Fruit fly (Drosophila melanogaster) whole organism, embryonic: ENCODE data around the gene CG43815.

Experiments used
- Abd-B ChIP-seq: fragments of 200-800 bp; sonication (Bioruptor generic); optimal IDR thresholded peaks from 2 replicates; lab custom pipeline; 2018; ENCODE audit warnings: missing biosample characterization, mild to moderate bottlenecking, missing genetic modification characterization, moderate library complexity
- Aef1 ChIP-seq: fragments of 200-800 bp; sonication (Bioruptor generic); IDR thresholded peaks from 3 replicates; pipeline ENCODE4 v1.3.6; 2022; ENCODE audit warnings: missing biosample characterization, missing genetic modification characterization
- CG10267 ChIP-seq: fragments of 200-800 bp; sonication (Bioruptor generic); optimal IDR thresholded peaks from 2 replicates; lab custom pipeline; 2018; ENCODE audit warnings: missing biosample characterization, mild to moderate bottlenecking, missing genetic modification characterization, moderate library complexity
- CG12071 ChIP-seq: fragments of 200-800 bp; sonication (Bioruptor generic); optimal IDR thresholded peaks from 3 replicates; lab custom pipeline; 2018; ENCODE audit warnings: missing biosample characterization, mild to moderate bottlenecking, missing genetic modification characterization
- CG12769 ChIP-seq: fragments of 200-800 bp; sonication (Bioruptor generic); optimal IDR thresholded peaks from 2 replicates; lab custom pipeline; 2019; ENCODE audit warnings: missing biosample characterization, mild to moderate bottlenecking, missing genetic modification characterization, moderate library complexity
- CG13123 ChIP-seq: fragments of 200-800 bp; sonication (Bioruptor generic); optimal IDR thresholded peaks from 2 replicates; lab custom pipeline; 2016; ENCODE audit warnings: missing biosample characterization, missing genetic modification characterization
- CG16863 ChIP-seq: fragments of 200-800 bp; sonication (Bioruptor generic); optimal IDR thresholded peaks from 3 replicates; lab custom pipeline; 2016; ENCODE audit warnings: missing biosample characterization, missing genetic modification characterization
- CG17361 ChIP-seq: fragments of 200-800 bp; sonication (Bioruptor generic); IDR thresholded peaks from 3 replicates; pipeline ENCODE4 v1.3.6; 2022; ENCODE audit warnings: missing biosample characterization, missing genetic modification characterization
- CG2116 ChIP-seq: fragments of 200-800 bp; sonication (Bioruptor generic); optimal IDR thresholded peaks from 3 replicates; lab custom pipeline; 2018; ENCODE audit warnings: missing biosample characterization, mild to moderate bottlenecking, missing genetic modification characterization
- CG2202 ChIP-seq: fragments of 200-800 bp; sonication (Bioruptor generic); optimal IDR thresholded peaks from 2 replicates; lab custom pipeline; 2018; ENCODE audit warnings: missing biosample characterization, mild to moderate bottlenecking, missing genetic modification characterization
- CG31224 ChIP-seq: fragments of 200-800 bp; sonication (Bioruptor generic); IDR thresholded peaks from 2 replicates; pipeline ENCODE4 v1.3.6; 2022; ENCODE audit warnings: missing biosample characterization, missing genetic modification characterization
- CG31441 ChIP-seq: fragments of 200-800 bp; sonication (Bioruptor generic); IDR thresholded peaks from 2 replicates; pipeline ENCODE4 v1.3.6; 2022; ENCODE audit warnings: missing biosample characterization, missing genetic modification characterization
- CG3407 ChIP-seq: fragments of 200-800 bp; sonication (Bioruptor generic); optimal IDR thresholded peaks from 2 replicates; lab custom pipeline; 2018; ENCODE audit warnings: missing biosample characterization, mild to moderate bottlenecking, missing genetic modification characterization
- CG3726 ChIP-seq: fragments of 200-800 bp; sonication (Bioruptor generic); IDR thresholded peaks from 3 replicates; pipeline ENCODE4, ENCODE4 v1.3.6; 2022; ENCODE audit warnings: missing biosample characterization, missing genetic modification characterization
- CG4854 ChIP-seq: fragments of 200-800 bp; sonication (Bioruptor generic); optimal IDR thresholded peaks from 2 replicates; lab custom pipeline; 2016; ENCODE audit warnings: missing biosample characterization, missing genetic modification characterization, inconsistent platforms
- CG8388 ChIP-seq: fragments of 200-800 bp; sonication (Bioruptor generic); optimal IDR thresholded peaks from 2 replicates; lab custom pipeline; 2019; ENCODE audit warnings: missing biosample characterization, mild to moderate bottlenecking, missing genetic modification characterization, moderate library complexity
- CG8944 ChIP-seq: fragments of 200-800 bp; sonication (Bioruptor generic); optimal IDR thresholded peaks from 3 replicates; lab custom pipeline; 2016; ENCODE audit warnings: missing biosample characterization, missing genetic modification characterization
- CG9932 ChIP-seq: fragments of 200-800 bp; sonication (Bioruptor generic); IDR thresholded peaks from 2 replicates; pipeline ENCODE4 v1.3.6; 2022; ENCODE audit warnings: missing biosample characterization, missing genetic modification characterization
- CTCF ChIP-seq: fragments of 200-800 bp; sonication (Bioruptor generic); optimal IDR thresholded peaks from 2 replicates; lab custom pipeline; 2017; ENCODE audit warnings: missing biosample characterization, mild to moderate bottlenecking, missing genetic modification characterization, moderate library complexity
- D19B ChIP-seq: fragments of 200-800 bp; sonication (Bioruptor generic); optimal IDR thresholded peaks from 2 replicates; lab custom pipeline; 2017; ENCODE audit warnings: missing biosample characterization, mild to moderate bottlenecking, missing genetic modification characterization
- Deaf1 ChIP-seq: fragments of 200-800 bp; optimal IDR thresholded peaks from 3 replicates; lab custom pipeline; 2019; ENCODE audit warnings: missing biosample characterization, mild to moderate bottlenecking, missing genetic modification characterization, moderate library complexity
- Dp ChIP-seq: fragments of 200-800 bp; sonication (Bioruptor generic); optimal IDR thresholded peaks from 2 replicates; lab custom pipeline; 2018; ENCODE audit warnings: missing biosample characterization, mild to moderate bottlenecking, missing genetic modification characterization, moderate library complexity
- Dref ChIP-seq: fragments of 200-800 bp; sonication (Bioruptor generic); IDR thresholded peaks from 2 replicates; pipeline ENCODE4 v1.3.6; 2022; ENCODE audit warnings: missing biosample characterization, missing genetic modification characterization
- ERR ChIP-seq: fragments of 200-800 bp; sonication (Bioruptor generic); optimal IDR thresholded peaks from 2 replicates; lab custom pipeline; 2016; ENCODE audit warnings: missing biosample characterization, missing genetic modification characterization
- Elba2 ChIP-seq: fragments of 200-800 bp; sonication (Bioruptor generic); optimal IDR thresholded peaks from 3 replicates; lab custom pipeline; 2016; ENCODE audit warnings: missing biosample characterization, missing genetic modification characterization
- MTF-1 ChIP-seq: fragments of 200-800 bp; sonication (Bioruptor generic); optimal IDR thresholded peaks from 2 replicates; lab custom pipeline; 2018; ENCODE audit warnings: missing biosample characterization, mild to moderate bottlenecking, missing genetic modification characterization, borderline replicate concordance
- Max ChIP-seq: fragments of 200-800 bp; sonication (Bioruptor generic); optimal IDR thresholded peaks from 2 replicates; lab custom pipeline; 2016; ENCODE audit warnings: missing biosample characterization, mild to moderate bottlenecking, missing genetic modification characterization
- NfI ChIP-seq: fragments of 200-800 bp; sonication (Bioruptor generic); optimal IDR thresholded peaks from 3 replicates; lab custom pipeline; 2018; ENCODE audit warnings: missing biosample characterization, mild to moderate bottlenecking, missing genetic modification characterization, moderate library complexity
- Rfx ChIP-seq: fragments of 200-800 bp; sonication (Bioruptor generic); IDR thresholded peaks from 2 replicates; pipeline ENCODE4 v1.3.6; 2022; ENCODE audit warnings: missing biosample characterization, missing genetic modification characterization
- Scr ChIP-seq: fragments of 200-800 bp; sonication (Bioruptor generic); IDR thresholded peaks from 2 replicates; pipeline ENCODE4 v1.3.6; 2022; ENCODE audit warnings: missing biosample characterization, missing genetic modification characterization; ENCODE audit not compliant: partially characterized antibody
- Usf ChIP-seq: fragments of 200-800 bp; sonication (Bioruptor generic); optimal IDR thresholded peaks from 2 replicates; lab custom pipeline; 2017; ENCODE audit warnings: missing genotype, missing biosample characterization, missing genetic modification characterization
- Vsx1 ChIP-seq: fragments of 200-800 bp; sonication (Bioruptor generic); optimal IDR thresholded peaks from 2 replicates; lab custom pipeline; 2017; ENCODE audit warnings: missing biosample characterization, mild to moderate bottlenecking, missing genetic modification characterization, missing genetic modification reagents
- bigmax ChIP-seq: fragments of 200-800 bp; sonication (Bioruptor generic); optimal IDR thresholded peaks from 2 replicates; lab custom pipeline; 2018; ENCODE audit warnings: missing biosample characterization, mild to moderate bottlenecking, missing genetic modification characterization
- chif ChIP-seq, 2 experiments: fragments of 200-800 bp; sonication (Bioruptor generic); optimal IDR thresholded peaks; 3 replicates each; lab custom pipeline; 2016; ENCODE audit warnings: missing biosample characterization in 2 of 2, missing genetic modification characterization in 2 of 2
- cwo ChIP-seq: fragments of 200-800 bp; sonication (Bioruptor generic); optimal IDR thresholded peaks from 3 replicates; lab custom pipeline; 2017; ENCODE audit warnings: missing biosample characterization, missing genetic modification characterization, mild to moderate bottlenecking, moderate library complexity, missing genetic modification reagents
- danr ChIP-seq: fragments of 200-800 bp; sonication (Bioruptor generic); IDR thresholded peaks from 2 replicates; pipeline ENCODE4 v1.3.6; 2022; ENCODE audit warnings: missing biosample characterization, missing genetic modification characterization
- dmrt99B ChIP-seq: fragments of 200-800 bp; sonication (Bioruptor generic); optimal IDR thresholded peaks from 2 replicates; lab custom pipeline; 2018; ENCODE audit warnings: missing biosample characterization, mild to moderate bottlenecking, missing genetic modification characterization, moderate library complexity
- esg ChIP-seq: fragments of 200-800 bp; sonication (Bioruptor generic); conservative IDR thresholded peaks from 2 replicates; pipeline ENCODE4 v1.3.6; 2022; ENCODE audit warnings: missing biosample characterization, missing genetic modification characterization
- eyg ChIP-seq: fragments of 200-800 bp; sonication (Bioruptor generic); optimal IDR thresholded peaks from 3 replicates; lab custom pipeline; 2016; ENCODE audit warnings: missing biosample characterization, missing genetic modification characterization
- fd3F ChIP-seq: fragments of 200-800 bp; sonication (Bioruptor generic); optimal IDR thresholded peaks from 2 replicates; lab custom pipeline; 2018; ENCODE audit warnings: missing biosample characterization, mild to moderate bottlenecking, missing genetic modification characterization, moderate library complexity
- fru ChIP-seq: fragments of >200 bp; optimal IDR thresholded peaks from 2 replicates; lab custom pipeline; 2017
- fu2 ChIP-seq: fragments of 200-800 bp; sonication (Bioruptor generic); optimal IDR thresholded peaks from 2 replicates; lab custom pipeline; 2016; ENCODE audit warnings: missing biosample characterization, missing genetic modification characterization
- gt ChIP-seq: fragments of 200-800 bp; sonication (Bioruptor generic); IDR thresholded peaks from 2 replicates; pipeline ENCODE4 v1.3.6; 2022; ENCODE audit warnings: missing biosample characterization, missing genetic modification characterization
- her ChIP-seq: fragments of 200-800 bp; sonication (Bioruptor generic); optimal IDR thresholded peaks from 2 replicates; lab custom pipeline; 2016; ENCODE audit warnings: missing biosample characterization, missing genetic modification characterization
- klu ChIP-seq: fragments of 200-800 bp; sonication (Bioruptor generic); IDR thresholded peaks from 2 replicates; pipeline ENCODE4 v1.3.6; 2022; ENCODE audit warnings: missing biosample characterization, missing genetic modification characterization
- mld ChIP-seq: fragments of 200-800 bp; sonication (Bioruptor generic); IDR thresholded peaks from 3 replicates; pipeline ENCODE4 v1.3.6; 2022; ENCODE audit warnings: missing biosample characterization, missing genetic modification characterization; ENCODE audit not compliant: partially characterized antibody
- odd ChIP-seq: fragments of 200-800 bp; sonication (Bioruptor generic); optimal IDR thresholded peaks from 2 replicates; lab custom pipeline; 2017; ENCODE audit warnings: missing biosample characterization, mild to moderate bottlenecking, missing genetic modification characterization
- onecut ChIP-seq: fragments of 200-800 bp; sonication (Bioruptor generic); IDR thresholded peaks from 2 replicates; pipeline ENCODE4 v1.3.6; 2022; ENCODE audit warnings: missing biosample characterization, missing genetic modification characterization
- sug ChIP-seq: fragments of 200-800 bp; optimal IDR thresholded peaks from 2 replicates; lab custom pipeline; 2019; ENCODE audit warnings: missing biosample characterization, mild to moderate bottlenecking, missing genetic modification characterization, moderate library complexity
- tup ChIP-seq: fragments of 200-800 bp; sonication (Bioruptor generic); optimal IDR thresholded peaks from 2 replicates; lab custom pipeline; 2016; ENCODE audit warnings: missing biosample characterization, mild to moderate bottlenecking, missing genetic modification characterization, moderate library complexity
- vvl ChIP-seq: fragments of 200-800 bp; sonication (Bioruptor generic); IDR thresholded peaks from 2 replicates; pipeline ENCODE4 v1.3.6; 2022; ENCODE audit warnings: missing biosample characterization, missing genetic modification characterization
- wor ChIP-seq: fragments of 200-800 bp; sonication (Bioruptor generic); IDR thresholded peaks from 2 replicates; pipeline ENCODE4 v1.3.6; 2022; ENCODE audit warnings: missing biosample characterization, missing genetic modification characterization

CG43815 gene

DNA sequence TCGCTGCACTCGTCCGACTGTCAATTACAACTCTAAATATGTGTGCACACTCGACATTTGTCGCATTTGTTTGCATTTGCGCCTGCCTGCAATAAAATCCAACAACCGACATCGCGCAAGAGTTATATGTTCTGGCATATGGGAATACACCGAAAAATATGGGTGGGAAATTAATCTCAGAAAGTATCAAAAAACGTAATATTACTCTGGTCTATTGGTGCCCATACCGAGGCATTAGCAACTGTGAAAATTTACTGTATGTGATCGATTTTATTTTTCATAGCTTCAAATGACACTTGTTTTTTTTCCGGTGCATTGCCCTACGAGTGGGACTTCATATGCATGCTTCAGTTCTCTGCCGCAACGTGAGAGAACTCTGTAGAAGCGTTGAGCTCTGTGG lies 2.1 kb upstream of the CG43815 start (continued):
- TF ChIP-seq danr (peak; percentile 57), Max (peak; percentile 59), CG2202 (tag; lab: Kevin White, UChicago) (peak; percentile 77), ERR (GFP tag; lab: Kevin White, UChicago) (peak; percentile 63), esg (peak; percentile 51), MTF-1 (GFP tag; lab: Kevin White, UChicago) (peak; percentile 19), CG31441 (GFP tag; lab: Robert Waterston, UW) (no peak; the same call in none of the 2 replicates), tup (peak; percentile 27), klu (peak; percentile 36), CG2116 (GFP tag; lab: Kevin White, UChicago) (no peak), Scr (no peak), sug (no peak), CG10267 (tag; lab: Kevin White, UChicago) (peak; percentile 70), mld (GFP tag; lab: Robert Waterston, UW) (no peak), onecut (GFP tag; lab: Robert Waterston, UW) (peak; percentile 84), Rfx (peak; percentile 62), D19B (GFP tag; lab: Kevin White, UChicago) (no peak), her (peak; percentile 53), CG3407 (GFP tag; lab: Kevin White, UChicago) (peak; percentile 66), chif (GFP tag; optimal IDR thresholded peaks at IDR 0.05; lab: Kevin White, UChicago) (peak; percentile 81 to 90), NfI (GFP tag; lab: Kevin White, UChicago) (peak; percentile 69), Dref (GFP tag; lab: Robert Waterston, UW) (no peak), gt (GFP tag; lab: Robert Waterston, UW) (peak; percentile 60), dmrt99B (tag; lab: Kevin White, UChicago) (peak; percentile 83), wor (GFP tag; lab: Robert Waterston, UW) (peak; percentile 66), CG16863 (GFP tag; lab: Kevin White, UChicago) (peak; percentile 83), Usf (peak; percentile 73), CG17361 (peak; percentile 68), fru (lab: Kevin White, UChicago) (no peak), CG12769 (tag; lab: Kevin White, UChicago) (peak; percentile 80), Dp (GFP tag; lab: Kevin White, UChicago) (no peak), fu2 (GFP tag; lab: Kevin White, UChicago) (peak; percentile 35), CG8944 (peak; percentile 82), CG3726 (0 out of 3 replicates have a peak, but pooled peaks have one; percentile 19), fd3F (GFP tag; lab: Kevin White, UChicago) (no peak), bigmax (GFP tag; lab: Kevin White, UChicago) (no peak), CG9932 (GFP tag; lab: Robert Waterston, UW) (no peak), CTCF (GFP tag; lab: Kevin White, UChicago) (no peak), CG13123 (peak; percentile 37), Vsx1 (GFP tag; lab: Kevin White, UChicago) (peak; percentile 67), odd (GFP tag; lab: Kevin White, UChicago) (peak; percentile 77), CG31224 (GFP tag; lab: Robert Waterston, UW) (peak; percentile 61), Elba2 (GFP tag; lab: Kevin White, UChicago) (peak; percentile 26), Abd-B (GFP tag; lab: Kevin White, UChicago) (peak; percentile 83), CG8388 (GFP tag; lab: Kevin White, UChicago) (peak; percentile 87), CG12071 (GFP tag; lab: Kevin White, UChicago) (peak; percentile 50), CG4854 (GFP tag; lab: Kevin White, UChicago) (peak; percentile 59), eyg (GFP tag; lab: Kevin White, UChicago) (peak; percentile 22), Aef1 (peak; percentile 51), Deaf1 (peak; percentile 23), cwo (no peak), vvl (GFP tag; lab: Robert Waterston, UW) (peak; percentile 91)
